Worm (Caenorhabditis elegans) whole organism, midembryonic: ENCODE measurements around the gene Y76B12C.4.
A peak's percentile ranks its signal among the peaks of the same experiment; 100 is the strongest.

ENCODE experiments used
- T22C8.4 ChIP-seq: fragments of 200-800 bp; sonication (Bioruptor generic); IDR thresholded peaks from 2 replicates; pipeline ENCODE4 v1.3.6; 2022; ENCODE audit warnings: missing genetic modification characterization, missing compliant biosample characterization
- cog-1 ChIP-seq: sonication (generic microtip); optimal IDR thresholded peaks from 2 replicates; lab custom pipeline; 2016; ENCODE audit warnings: missing genetic modification characterization, missing compliant biosample characterization
- flt-1 ChIP-seq: fragments of 200-800 bp; sonication (Bioruptor generic); IDR thresholded peaks from 2 replicates; pipeline ENCODE4 v1.3.6; 2022; ENCODE audit warnings: missing genetic modification characterization, missing compliant biosample characterization
- klf-2 ChIP-seq: fragments of 200-800 bp; sonication (Bioruptor generic); conservative IDR thresholded peaks from 2 replicates; pipeline ENCODE4 v1.3.6; 2022; ENCODE audit warnings: missing genetic modification reagents, missing genetic modification characterization, missing compliant biosample characterization
- med-1 ChIP-seq: sonication (generic microtip); optimal IDR thresholded peaks from 2 replicates; lab custom pipeline; 2017; ENCODE audit warnings: missing genetic modification characterization, mild to moderate bottlenecking, missing compliant biosample characterization, antibody characterized with exemption, missing genetic modification reagents; ENCODE audit not compliant: insufficient read depth
- ref-1 ChIP-seq: fragments of 200-800 bp; sonication (Bioruptor generic); conservative IDR thresholded peaks from 2 replicates; pipeline ENCODE4 v1.3.6; 2022; ENCODE audit warnings: missing genetic modification reagents, missing genetic modification characterization, missing compliant biosample characterization
- tab-1 ChIP-seq: fragments of 200-800 bp; sonication (Bioruptor generic); IDR thresholded peaks from 2 replicates; pipeline ENCODE4 v1.3.6; 2022; ENCODE audit warnings: missing genetic modification characterization, missing compliant biosample characterization
- ztf-23 ChIP-seq: fragments of 200-800 bp; sonication (Bioruptor generic); IDR thresholded peaks from 2 replicates; pipeline ENCODE4 v1.3.6; 2022; ENCODE audit warnings: missing genetic modification reagents, missing genetic modification characterization, missing compliant biosample characterization
- ztf-29 ChIP-seq: fragments of 200-800 bp; sonication (Bioruptor generic); IDR thresholded peaks from 2 replicates; pipeline ENCODE4 v1.3.6; 2022; ENCODE audit warnings: missing genetic modification reagents, missing genetic modification characterization, missing compliant biosample characterization

Y76B12C.4 gene

ce11 chrIV:1952312-1952711 lies 19.9 kb downstream of the Y76B12C.4 start:
- no peak for TF ChIP-seq flt-1 (GFP tag; lab: Robert Waterston, UW)
- no peak for TF ChIP-seq ztf-29 (GFP tag; lab: Robert Waterston, UW)
- TF ChIP-seq klf-2 (GFP tag; lab: Robert Waterston, UW): no peak
- no peak for TF ChIP-seq T22C8.4 (GFP tag; lab: Robert Waterston, UW)
- no peak for TF ChIP-seq ref-1 (GFP tag; lab: Robert Waterston, UW)
- no peak for TF ChIP-seq ztf-23 (GFP tag; lab: Robert Waterston, UW)
- no peak for TF ChIP-seq med-1 (GFP tag; lab: Kevin White, UChicago)
- TF ChIP-seq tab-1 (GFP tag; lab: Robert Waterston, UW): no peak
- no peak for TF ChIP-seq cog-1 (tag; lab: Kevin White, UChicago)

- TF ChIP-seq ref-1 (GFP tag; lab: Robert Waterston, UW) (peak; percentile 38; the same call in 1 of the 2 replicates), ztf-29 (GFP tag; lab: Robert Waterston, UW) (peak; percentile 36; the same call in 1 of the 2 replicates)
Observed at ce11 chrIV:1950617-1951016, 21.6 kb downstream of the Y76B12C.4 start.

- no peak for TF ChIP-seq med-1 (GFP tag; lab: Kevin White, UChicago)
- TF ChIP-seq ztf-29 (GFP tag; lab: Robert Waterston, UW): no peak
- no peak for TF ChIP-seq klf-2 (GFP tag; lab: Robert Waterston, UW)
- no peak for TF ChIP-seq ztf-23 (GFP tag; lab: Robert Waterston, UW)
- no peak for TF ChIP-seq tab-1 (GFP tag; lab: Robert Waterston, UW)
- no peak for TF ChIP-seq flt-1 (GFP tag; lab: Robert Waterston, UW)
- TF ChIP-seq T22C8.4 (GFP tag; lab: Robert Waterston, UW): no peak
- TF ChIP-seq cog-1 (tag; lab: Kevin White, UChicago): no peak
- no peak for TF ChIP-seq ref-1 (GFP tag; lab: Robert Waterston, UW)
Observed at ce11 chrIV:1947891-1948290, 24.3 kb downstream of the Y76B12C.4 start, which contains the start of gene tsen-54. Gene tsen-54 (plus strand): TSS chrIV:1948191.

ce11 chrIV:1945200-1945599 lies 27.0 kb downstream of the Y76B12C.4 start:
- TF ChIP-seq ref-1 (GFP tag; lab: Robert Waterston, UW) (no peak), ztf-23 (GFP tag; lab: Robert Waterston, UW) (no peak), ztf-29 (GFP tag; lab: Robert Waterston, UW) (no peak), T22C8.4 (GFP tag; lab: Robert Waterston, UW) (no peak), med-1 (GFP tag; lab: Kevin White, UChicago) (no peak), flt-1 (GFP tag; lab: Robert Waterston, UW) (no peak), klf-2 (GFP tag; lab: Robert Waterston, UW) (no peak), cog-1 (tag; lab: Kevin White, UChicago) (no peak), tab-1 (GFP tag; lab: Robert Waterston, UW) (no peak)

ce11 chrIV:1924178-1924577 lies 48.0 kb downstream of the Y76B12C.4 start:
- TF ChIP-seq T22C8.4 (GFP tag; lab: Robert Waterston, UW): no peak

- no peak for TF ChIP-seq ref-1 (GFP tag; lab: Robert Waterston, UW)
- TF ChIP-seq med-1 (GFP tag; lab: Kevin White, UChicago): no peak
- TF ChIP-seq flt-1 (GFP tag; lab: Robert Waterston, UW): no peak
- TF ChIP-seq klf-2 (GFP tag; lab: Robert Waterston, UW): no peak
- no peak for TF ChIP-seq ztf-29 (GFP tag; lab: Robert Waterston, UW)
- no peak for TF ChIP-seq ztf-23 (GFP tag; lab: Robert Waterston, UW)
- no peak for TF ChIP-seq cog-1 (tag; lab: Kevin White, UChicago)
- no peak for TF ChIP-seq T22C8.4 (GFP tag; lab: Robert Waterston, UW)
- TF ChIP-seq tab-1 (GFP tag; lab: Robert Waterston, UW): no peak
Observed at ce11 chrIV:1923722-1924121, 48.4 kb downstream of the Y76B12C.4 start, which contains the start of gene denn-4. Gene denn-4 (plus strand): TSS chrIV:1924001.
